Worm (Caenorhabditis elegans): ENCODE data around the gene sgca-1.

The sgca-1 gene

ce11 chrX:6737329-6738008 lies 51.9 kb downstream of the sgca-1 start (continued):
- no peak for TF ChIP-seq sptf-1 (tag; optimal IDR thresholded peaks at IDR 0.05)
- TF ChIP-seq sem-2 (GFP tag; optimal IDR thresholded peaks at IDR 0.05) = peak; percentile 22
- peak; percentile 62 for TF ChIP-seq ham-2 (GFP tag; optimal IDR thresholded peaks at IDR 0.05)
- peak; percentile 55 for TF ChIP-seq ces-1 (GFP tag; optimal IDR thresholded peaks at IDR 0.05)

Measured in whole organism, mixed stage, embryonic.